Worm (Caenorhabditis elegans): ENCODE results near the gene cah-2.

cah-2 gene

ce11 chrII:7519221-7519620 is 36.3 kb upstream of the cah-2 start, which contains the start of gene glb-9:
TSS of gene glb-9 (minus strand) at chrII:7519321.
- TF ChIP-seq ama-1 (optimal IDR thresholded peaks at IDR 0.05) (no peak), sea-1 (GFP tag; conservative IDR thresholded peaks at IDR 0.05) (no peak), F13C5.2 (tag; optimal IDR thresholded peaks at IDR 0.05) (no peak), pes-1 (GFP tag; IDR thresholded peaks at IDR 0.05) (no peak), tbx-37 (GFP tag; conservative IDR thresholded peaks at IDR 0.05) (no peak)

ce11 chrII:7505005-7505404 is 22.1 kb upstream of the cah-2 start, which contains the start of gene C28F5.1:
TSS of gene C28F5.1 (plus strand) at chrII:7505305.
- TF ChIP-seq ceh-36 (tag; optimal IDR thresholded peaks at IDR 0.05) (no peak), flt-1 (GFP tag; IDR thresholded peaks at IDR 0.05) (no peak), hmg-4 (GFP tag; optimal IDR thresholded peaks at IDR 0.05) (no peak), ets-7 (tag; optimal IDR thresholded peaks at IDR 0.05) (no peak), scrt-1 (GFP tag; IDR thresholded peaks at IDR 0.05) (no peak), F13C5.2 (tag; optimal IDR thresholded peaks at IDR 0.05) (no peak), tbx-11 (GFP tag; IDR thresholded peaks at IDR 0.05) (no peak), tbx-37 (GFP tag; conservative IDR thresholded peaks at IDR 0.05) (no peak), pes-1 (GFP tag; IDR thresholded peaks at IDR 0.05) (no peak), aly-1 (tag; optimal IDR thresholded peaks at IDR 0.05) (no peak), hnd-1 (tag; optimal IDR thresholded peaks at IDR 0.05) (no peak), tra-4 (tag; optimal IDR thresholded peaks at IDR 0.05) (no peak), B0310.2 (tag; optimal IDR thresholded peaks at IDR 0.05) (no peak)

DNA sequence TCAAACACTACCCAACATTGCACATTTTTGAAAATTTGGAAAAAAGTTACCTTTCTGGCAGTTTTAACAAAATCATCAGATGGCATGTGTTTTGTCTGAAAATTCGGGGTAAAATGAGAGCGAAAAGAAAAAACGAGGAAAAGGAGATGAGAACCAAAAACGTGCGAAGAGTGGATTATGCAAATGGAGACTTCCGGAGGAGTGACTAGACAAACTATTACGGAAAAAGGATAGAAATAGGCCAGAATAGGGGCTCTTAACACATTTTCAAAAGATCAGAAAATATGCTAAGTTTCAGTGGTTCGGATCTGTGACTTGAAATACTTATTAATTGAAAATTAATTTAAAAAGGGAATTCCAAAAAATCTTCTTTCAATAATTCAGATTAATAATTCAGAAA is 16.5 kb upstream of the cah-2 start, which contains the start of gene srab-14:
Gene srab-14 (minus strand): TSS at position 101 of the 400 bp plus-strand sequence.
- TF ChIP-seq aly-1 (tag; optimal IDR thresholded peaks at IDR 0.05) (no peak), ceh-36 (tag; optimal IDR thresholded peaks at IDR 0.05) (no peak), B0310.2 (tag; optimal IDR thresholded peaks at IDR 0.05) (no peak), ama-1 (optimal IDR thresholded peaks at IDR 0.05) (no peak), ceh-13 (GFP tag; optimal IDR thresholded peaks at IDR 0.05) (no peak), tra-4 (tag; optimal IDR thresholded peaks at IDR 0.05) (no peak), F13C5.2 (tag; optimal IDR thresholded peaks at IDR 0.05) (no peak)

- TF ChIP-seq sea-1 (GFP tag; conservative IDR thresholded peaks at IDR 0.05) (no peak), flt-1 (GFP tag; IDR thresholded peaks at IDR 0.05) (no peak), ceh-36 (tag; optimal IDR thresholded peaks at IDR 0.05) (no peak)
Measured at ce11 chrII:7496070-7496469, 13.2 kb upstream of the cah-2 start, which contains the start of gene spi-1. TSS of gene spi-1 (plus strand) at chrII:7496247.

DNA sequence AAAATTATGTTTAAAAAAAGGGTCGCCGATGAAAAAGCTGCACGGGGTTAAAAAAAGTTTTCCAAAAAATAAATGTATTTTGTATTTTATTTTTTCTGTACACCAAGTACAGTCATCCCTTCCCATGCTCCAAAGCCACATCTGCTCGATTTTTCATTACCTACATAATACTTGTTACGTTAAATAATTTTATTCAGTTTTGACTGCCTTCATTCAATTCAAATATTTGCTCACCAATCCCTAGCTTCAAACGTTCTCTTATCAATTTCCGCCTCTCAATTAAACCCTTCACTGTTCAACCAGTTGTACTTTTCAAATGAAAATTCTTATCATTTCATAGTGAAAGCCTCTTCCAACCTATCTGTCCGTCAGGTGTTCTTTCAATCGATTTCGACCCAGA is 11.2 kb upstream of the cah-2 start, which contains the start of gene R10H1.1:
Gene R10H1.1 (plus strand): TSS at position 301 of the 400 bp plus-strand sequence.
- no peak for TF ChIP-seq tbx-37 (GFP tag; conservative IDR thresholded peaks at IDR 0.05)
- TF ChIP-seq hmg-4 (GFP tag; optimal IDR thresholded peaks at IDR 0.05) = no peak
- TF ChIP-seq tbx-11 (GFP tag; IDR thresholded peaks at IDR 0.05) = no peak
- no peak for TF ChIP-seq ama-1 (optimal IDR thresholded peaks at IDR 0.05)
- TF ChIP-seq B0310.2 (tag; optimal IDR thresholded peaks at IDR 0.05) = no peak
- TF ChIP-seq ets-7 (tag; optimal IDR thresholded peaks at IDR 0.05) = no peak
- no peak for TF ChIP-seq tra-4 (tag; optimal IDR thresholded peaks at IDR 0.05)
- no peak for TF ChIP-seq scrt-1 (GFP tag; IDR thresholded peaks at IDR 0.05)
- no peak for TF ChIP-seq F13C5.2 (tag; optimal IDR thresholded peaks at IDR 0.05)
- no peak for TF ChIP-seq pes-1 (GFP tag; IDR thresholded peaks at IDR 0.05)
- no peak for TF ChIP-seq hnd-1 (tag; optimal IDR thresholded peaks at IDR 0.05)
- no peak for TF ChIP-seq aly-1 (tag; optimal IDR thresholded peaks at IDR 0.05)
- TF ChIP-seq hmbx-1 (tag; optimal IDR thresholded peaks at IDR 0.05) = no peak
- no peak for TF ChIP-seq ceh-13 (GFP tag; optimal IDR thresholded peaks at IDR 0.05)
- TF ChIP-seq ceh-36 (tag; optimal IDR thresholded peaks at IDR 0.05) = no peak
- TF ChIP-seq sea-1 (GFP tag; conservative IDR thresholded peaks at IDR 0.05) = no peak
- TF ChIP-seq flt-1 (GFP tag; IDR thresholded peaks at IDR 0.05) = no peak

DNA sequence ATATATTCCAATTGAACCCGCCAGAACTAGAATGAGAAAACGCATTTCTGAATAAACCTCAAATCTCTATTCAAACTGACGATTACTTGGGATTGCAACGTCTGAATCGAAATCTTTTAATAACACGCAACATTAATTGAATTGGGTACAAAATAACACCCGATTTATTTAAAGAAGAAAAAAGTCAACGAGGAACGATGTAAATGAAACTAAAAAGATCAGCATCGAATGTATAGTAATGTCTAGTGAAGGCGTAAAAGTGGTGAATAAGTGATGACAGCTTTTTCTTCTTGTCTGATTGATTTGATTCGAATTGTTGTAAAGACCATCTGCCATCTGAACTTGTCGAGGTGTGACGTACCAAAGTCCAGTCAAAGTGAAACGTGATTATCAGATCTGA is 10.7 kb upstream of the cah-2 start, which contains the start of gene nas-23:
Gene nas-23 (minus strand): TSS at position 101 of the 400 bp plus-strand sequence.
- TF ChIP-seq ets-7 (tag; optimal IDR thresholded peaks at IDR 0.05) (no peak), ceh-36 (tag; optimal IDR thresholded peaks at IDR 0.05) (no peak), flt-1 (GFP tag; IDR thresholded peaks at IDR 0.05) (no peak), tbx-11 (GFP tag; IDR thresholded peaks at IDR 0.05) (no peak), sea-1 (GFP tag; conservative IDR thresholded peaks at IDR 0.05) (no peak), hnd-1 (tag; optimal IDR thresholded peaks at IDR 0.05) (no peak), tbx-37 (GFP tag; conservative IDR thresholded peaks at IDR 0.05) (no peak), hmbx-1 (tag; optimal IDR thresholded peaks at IDR 0.05) (no peak), ama-1 (optimal IDR thresholded peaks at IDR 0.05) (no peak), hmg-4 (GFP tag; optimal IDR thresholded peaks at IDR 0.05) (no peak), aly-1 (tag; optimal IDR thresholded peaks at IDR 0.05) (no peak), scrt-1 (GFP tag; IDR thresholded peaks at IDR 0.05) (no peak), ceh-13 (GFP tag; optimal IDR thresholded peaks at IDR 0.05) (no peak), B0310.2 (tag; optimal IDR thresholded peaks at IDR 0.05) (no peak), pes-1 (GFP tag; IDR thresholded peaks at IDR 0.05) (no peak), tra-4 (tag; optimal IDR thresholded peaks at IDR 0.05) (no peak), F13C5.2 (tag; optimal IDR thresholded peaks at IDR 0.05) (no peak)

ce11 chrII:7489605-7490004 is 6.7 kb upstream of the cah-2 start, which contains the start of gene D1022.9:
TSS of gene D1022.9 (minus strand) at chrII:7489705.
- no peak for TF ChIP-seq F13C5.2 (tag; optimal IDR thresholded peaks at IDR 0.05)
- TF ChIP-seq tra-4 (tag; optimal IDR thresholded peaks at IDR 0.05) = no peak
- no peak for TF ChIP-seq hmg-4 (GFP tag; optimal IDR thresholded peaks at IDR 0.05)
- TF ChIP-seq hmbx-1 (tag; optimal IDR thresholded peaks at IDR 0.05) = no peak
- TF ChIP-seq B0310.2 (tag; optimal IDR thresholded peaks at IDR 0.05) = no peak
- no peak for TF ChIP-seq pes-1 (GFP tag; IDR thresholded peaks at IDR 0.05)
- no peak for TF ChIP-seq ets-7 (tag; optimal IDR thresholded peaks at IDR 0.05)
- no peak for TF ChIP-seq aly-1 (tag; optimal IDR thresholded peaks at IDR 0.05)
- TF ChIP-seq ceh-36 (tag; optimal IDR thresholded peaks at IDR 0.05) = no peak
